Worm (Caenorhabditis elegans): Measurements from ENCODE around the gene bmy-1.
A peak's percentile ranks its signal among the peaks of the same experiment; 100 is the strongest.

The bmy-1 gene

DNA sequence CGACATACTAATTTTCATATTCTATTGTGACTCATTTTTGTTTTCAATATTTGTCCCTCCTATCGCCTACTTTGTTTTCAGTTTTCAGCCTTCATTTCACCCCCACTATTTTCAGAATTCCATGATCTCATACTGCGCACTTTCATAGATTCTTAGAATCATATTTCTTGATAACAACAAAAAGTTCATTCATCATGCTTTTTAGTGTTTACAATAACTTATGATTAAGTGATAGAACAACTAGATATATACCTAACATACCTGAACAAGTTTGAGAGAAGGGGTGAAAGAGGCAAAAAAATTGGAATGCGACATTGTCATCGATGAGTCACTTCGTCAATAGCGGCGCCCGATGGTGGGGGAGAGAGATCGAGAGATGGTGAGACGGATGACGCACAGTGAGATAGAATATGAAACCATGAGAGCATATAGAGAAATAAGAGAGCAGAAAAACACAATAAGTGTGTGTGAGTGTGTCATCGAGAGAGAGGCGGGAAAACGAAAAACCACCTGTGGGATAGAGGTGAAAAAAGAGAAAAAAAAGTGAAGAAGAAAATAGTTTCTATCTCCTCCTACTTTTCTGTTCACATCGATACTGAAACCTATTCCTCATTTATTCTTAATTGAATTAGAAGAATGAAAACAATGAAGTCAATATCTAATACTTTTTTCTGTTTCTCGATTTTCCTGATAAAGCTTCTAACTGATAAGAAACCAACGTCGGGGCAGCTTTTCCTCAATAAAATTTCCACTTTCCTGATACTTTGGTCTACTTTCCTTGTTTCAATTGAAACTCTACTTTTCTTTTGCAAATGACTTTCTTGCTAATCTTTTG, 21.6 kb upstream of the bmy-1 start:
- TF ChIP-seq nhr-102 (tag; optimal IDR thresholded peaks at IDR 0.05) (no peak), lin-1 (GFP tag; IDR thresholded peaks at IDR 0.05) (no peak), ztf-11 (tag; optimal IDR thresholded peaks at IDR 0.05) (no peak), daf-19 (GFP tag; conservative IDR thresholded peaks at IDR 0.05) (no peak), F37D6.2 (tag; optimal IDR thresholded peaks at IDR 0.05) (no peak), fos-1 (tag; optimal IDR thresholded peaks at IDR 0.05) (peak; percentile 90), F49E8.2 (tag; optimal IDR thresholded peaks at IDR 0.05; ENCODE audit: borderline replicate concordance) (no peak), nhr-6 (tag; optimal IDR thresholded peaks at IDR 0.05) (peak; percentile 92), nhr-237 (tag; optimal IDR thresholded peaks at IDR 0.05) (no peak), Y75B8A.6 (GFP tag; IDR thresholded peaks at IDR 0.05) (no peak), mxl-3 (GFP tag; optimal IDR thresholded peaks at IDR 0.05) (peak; percentile 37), mxl-2 (GFP tag; conservative IDR thresholded peaks at IDR 0.05) (no peak), D1046.2 (GFP tag; IDR thresholded peaks at IDR 0.05) (no peak), snpc-4 (tag; optimal IDR thresholded peaks at IDR 0.05) (no peak), pha-4 (GFP tag; IDR thresholded peaks at IDR 0.05) (peak; percentile 77), pha-4 (tag; optimal IDR thresholded peaks at IDR 0.05) (peak; percentile 85), zfp-2 (tag; optimal IDR thresholded peaks at IDR 0.05) (no peak), ztf-7 (tag; optimal IDR thresholded peaks at IDR 0.05) (peak; percentile 22), egl-43 (GFP tag; IDR thresholded peaks at IDR 0.05) (peak; percentile 73), spr-3 (GFP tag; optimal IDR thresholded peaks at IDR 0.05) (peak; percentile 1), lsy-2 (tag; optimal IDR thresholded peaks at IDR 0.05) (peak; percentile 27 to 72), ceh-20 (GFP tag; IDR thresholded peaks at IDR 0.05) (peak; percentile 25; the same call in 1 of the 2 replicates), dve-1 (tag; optimal IDR thresholded peaks at IDR 0.05; ENCODE audit: insufficient read depth) (peak; percentile 76), nhr-76 (tag; optimal IDR thresholded peaks at IDR 0.05) (peak; percentile 37), attf-4 (tag; optimal IDR thresholded peaks at IDR 0.05) (no peak), ZK546.5 (tag; optimal IDR thresholded peaks at IDR 0.05) (no peak), hlh-30 (tag; optimal IDR thresholded peaks at IDR 0.05; ENCODE audit: insufficient read depth) (peak; percentile 67), dmd-6 (GFP tag; IDR thresholded peaks at IDR 0.05) (peak; percentile 56), ceh-44 (GFP tag; IDR thresholded peaks at IDR 0.05) (no peak), nhr-11 (tag; optimal IDR thresholded peaks at IDR 0.05) (peak; percentile 80), ceh-32 (tag; optimal IDR thresholded peaks at IDR 0.05; ENCODE audit: poor library complexity) (peak; percentile 12), nhr-10 (tag; optimal IDR thresholded peaks at IDR 0.05) (no peak), Y105C5A.15 (GFP tag; IDR thresholded peaks at IDR 0.05) (no peak), madf-9 (GFP tag; conservative IDR thresholded peaks at IDR 0.05) (no peak), nhr-25 (tag; optimal IDR thresholded peaks at IDR 0.05; ENCODE audit: borderline replicate concordance, insufficient read depth) (peak; percentile 39), ZK337.2 (GFP tag; IDR thresholded peaks at IDR 0.05) (no peak), snpc-1.2 (GFP tag; IDR thresholded peaks at IDR 0.05) (no peak), daf-12 (tag; optimal IDR thresholded peaks at IDR 0.05) (no peak), sdz-12 (GFP tag; optimal IDR thresholded peaks at IDR 0.05) (peak; percentile 40), F10B5.3 (tag; optimal IDR thresholded peaks at IDR 0.05) (peak; percentile 60), hlh-11 (tag; optimal IDR thresholded peaks at IDR 0.05) (peak; percentile 87), php-3 (GFP tag; IDR thresholded peaks at IDR 0.05) (no peak), saeg-2 (GFP tag; IDR thresholded peaks at IDR 0.05) (no peak), hif-1 (tag; optimal IDR thresholded peaks at IDR 0.05) (peak in 1 of 2 experiments; percentile 27), skn-1 (tag; optimal IDR thresholded peaks at IDR 0.05) (no peak), madf-5 (GFP tag; IDR thresholded peaks at IDR 0.05) (0 out of 4 replicates have a peak, but pooled peaks of 1 of the 2 experiments have one; percentile 31), daf-16 (GFP tag; optimal IDR thresholded peaks at IDR 0.05) (no peak), daf-16 (tag; optimal IDR thresholded peaks at IDR 0.05) (peak; percentile 71), mdt-29 (GFP tag; IDR thresholded peaks at IDR 0.05) (no peak)

Data from whole organism, L4 larva.